Worm (Caenorhabditis elegans): ENCODE results near the gene pax-2.

The pax-2 gene

DNA sequence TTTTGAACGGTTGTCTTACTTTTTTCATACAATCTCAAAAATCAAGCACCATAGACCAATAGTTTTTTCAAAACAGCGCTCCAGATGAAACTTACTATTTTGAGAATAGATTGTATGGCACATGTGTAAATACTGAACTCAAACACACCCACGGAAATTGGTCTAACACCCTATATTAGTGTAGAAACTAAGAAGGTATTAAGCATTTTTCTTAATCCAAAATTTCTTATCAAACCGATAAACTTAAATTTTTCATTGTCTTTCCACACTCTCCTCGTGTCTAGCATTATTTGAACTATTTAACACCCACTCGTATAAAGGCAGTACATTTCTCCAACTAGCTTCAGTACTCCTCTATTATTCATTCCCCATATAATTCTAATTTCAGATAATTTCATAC, 54.0 kb downstream of the pax-2 start:
- TF ChIP-seq mes-4 (tag; optimal IDR thresholded peaks at IDR 0.05) (no peak), ceh-58 (GFP tag; IDR thresholded peaks at IDR 0.05) (no peak), ceh-91 (GFP tag; IDR thresholded peaks at IDR 0.05) (no peak), madf-3 (GFP tag; IDR thresholded peaks at IDR 0.05) (no peak), snpc-3.4 (tag; optimal IDR thresholded peaks at IDR 0.05) (no peak), gei-17 (GFP tag; optimal IDR thresholded peaks at IDR 0.05) (no peak), dpff-1 (tag; optimal IDR thresholded peaks at IDR 0.05) (no peak), snpc-1.3 (tag; optimal IDR thresholded peaks at IDR 0.05; ENCODE audit: insufficient read depth) (no peak), rcor-1 (GFP tag; IDR thresholded peaks at IDR 0.05) (no peak), ets-4 (GFP tag; optimal IDR thresholded peaks at IDR 0.05) (no peak), mxl-1 (tag; optimal IDR thresholded peaks at IDR 0.05) (no peak), egl-44 (GFP tag; IDR thresholded peaks at IDR 0.05) (no peak), athp-1 (tag; optimal IDR thresholded peaks at IDR 0.05) (no peak), nhr-120 (GFP tag; IDR thresholded peaks at IDR 0.05) (no peak), lag-1 (GFP tag; IDR thresholded peaks at IDR 0.05) (no peak), lin-26 (GFP tag; IDR thresholded peaks at IDR 0.05) (no peak), nhr-179 (tag; optimal IDR thresholded peaks at IDR 0.05) (no peak), B0035.1 (tag; optimal IDR thresholded peaks at IDR 0.05) (no peak)

Data from whole organism, young adult.